Worm (Caenorhabditis elegans): Measurements from ENCODE around the gene nhr-153.

nhr-153 gene

ce11 chrV:12106841-12107240 lies 2.8 kb downstream of the nhr-153 start, which contains the start of gene nhr-136:
nhr-136 (plus strand) TSS chrV:12107141.
- TF ChIP-seq mdl-1 (tag; optimal IDR thresholded peaks at IDR 0.05) (no peak), unc-39 (tag; optimal IDR thresholded peaks at IDR 0.05) (no peak), nhr-77 (tag; optimal IDR thresholded peaks at IDR 0.05) (no peak), egl-5 (tag; optimal IDR thresholded peaks at IDR 0.05) (no peak), fkh-10 (GFP tag; optimal IDR thresholded peaks at IDR 0.05) (no peak), ztf-11 (tag; optimal IDR thresholded peaks at IDR 0.05) (no peak), daf-12 (tag; optimal IDR thresholded peaks at IDR 0.05) (no peak), snpc-4 (tag; optimal IDR thresholded peaks at IDR 0.05) (no peak), mml-1 (tag; optimal IDR thresholded peaks at IDR 0.05) (no peak), eor-1 (tag; optimal IDR thresholded peaks at IDR 0.05) (no peak), unc-62 (GFP tag; optimal IDR thresholded peaks at IDR 0.05) (no peak), nfya-1 (tag; optimal IDR thresholded peaks at IDR 0.05; ENCODE audit: insufficient read depth) (no peak), fkh-2 (tag; optimal IDR thresholded peaks at IDR 0.05) (no peak), R02D3.7 (tag; optimal IDR thresholded peaks at IDR 0.05) (no peak)

ce11 chrV:12111452-12111851 lies 7.4 kb downstream of the nhr-153 start, which contains the start of gene lhpp-1:
lhpp-1 (minus strand) TSS chrV:12111805.
- no peak for TF ChIP-seq nhr-77 (tag; optimal IDR thresholded peaks at IDR 0.05)
- peak; percentile 2 for TF ChIP-seq nhr-25 (tag; optimal IDR thresholded peaks at IDR 0.05)
- TF ChIP-seq lsy-12 (tag; optimal IDR thresholded peaks at IDR 0.05): no peak
- no peak for TF ChIP-seq ceh-28 (tag; optimal IDR thresholded peaks at IDR 0.05)
- peak; percentile 53 for TF ChIP-seq pha-4 (tag; optimal IDR thresholded peaks at IDR 0.05)
- no peak for TF ChIP-seq daf-12 (tag; optimal IDR thresholded peaks at IDR 0.05)
- TF ChIP-seq nhr-23 (tag; optimal IDR thresholded peaks at IDR 0.05): peak; percentile 49
- TF ChIP-seq nhr-237 (tag; optimal IDR thresholded peaks at IDR 0.05): no peak
- TF ChIP-seq eor-1 (tag; optimal IDR thresholded peaks at IDR 0.05): no peak
- TF ChIP-seq lin-15B (tag; optimal IDR thresholded peaks at IDR 0.05): no peak
- TF ChIP-seq elt-2 (tag; optimal IDR thresholded peaks at IDR 0.05): no peak
- TF ChIP-seq fkh-2 (tag; optimal IDR thresholded peaks at IDR 0.05): no peak
- TF ChIP-seq egl-5 (tag; optimal IDR thresholded peaks at IDR 0.05): no peak
- no peak for TF ChIP-seq snpc-4 (tag; optimal IDR thresholded peaks at IDR 0.05)
- no peak for TF ChIP-seq fkh-10 (GFP tag; optimal IDR thresholded peaks at IDR 0.05)
- no peak for TF ChIP-seq skn-1 (tag; optimal IDR thresholded peaks at IDR 0.05)
- no peak for TF ChIP-seq ZK546.5 (tag; optimal IDR thresholded peaks at IDR 0.05)

- TF ChIP-seq zag-1 (tag; optimal IDR thresholded peaks at IDR 0.05): no peak
- TF ChIP-seq snpc-4 (tag; optimal IDR thresholded peaks at IDR 0.05): no peak
- TF ChIP-seq elt-2 (tag; optimal IDR thresholded peaks at IDR 0.05): peak; percentile 57
- no peak for TF ChIP-seq nhr-67 (tag; optimal IDR thresholded peaks at IDR 0.05)
- TF ChIP-seq pqm-1 (tag; optimal IDR thresholded peaks at IDR 0.05): peak; percentile 45
- no peak for TF ChIP-seq nfya-1 (tag; optimal IDR thresholded peaks at IDR 0.05; ENCODE audit: insufficient read depth)
- TF ChIP-seq unc-62 (GFP tag; optimal IDR thresholded peaks at IDR 0.05): no peak
- TF ChIP-seq elt-1 (tag; optimal IDR thresholded peaks at IDR 0.05): no peak
- no peak for TF ChIP-seq unc-39 (tag; optimal IDR thresholded peaks at IDR 0.05)
- TF ChIP-seq fkh-10 (GFP tag; optimal IDR thresholded peaks at IDR 0.05): no peak
- TF ChIP-seq tbx-2 (tag; optimal IDR thresholded peaks at IDR 0.05): no peak
- no peak for TF ChIP-seq nhr-28 (tag; optimal IDR thresholded peaks at IDR 0.05)
- TF ChIP-seq jun-1 (tag; optimal IDR thresholded peaks at IDR 0.05): no peak
- no peak for TF ChIP-seq R02D3.7 (tag; optimal IDR thresholded peaks at IDR 0.05)
- no peak for TF ChIP-seq daf-12 (tag; optimal IDR thresholded peaks at IDR 0.05)
Observed at ce11 chrV:12113726-12114125, 9.7 kb downstream of the nhr-153 start.

- TF ChIP-seq mml-1 (tag; optimal IDR thresholded peaks at IDR 0.05) (no peak), ztf-4 (tag; optimal IDR thresholded peaks at IDR 0.05) (no peak), elt-2 (tag; optimal IDR thresholded peaks at IDR 0.05) (no peak), jun-1 (tag; optimal IDR thresholded peaks at IDR 0.05) (no peak), nhr-77 (tag; optimal IDR thresholded peaks at IDR 0.05) (no peak), lin-15B (tag; optimal IDR thresholded peaks at IDR 0.05) (no peak), nhr-25 (tag; optimal IDR thresholded peaks at IDR 0.05) (no peak), nhr-76 (tag; optimal IDR thresholded peaks at IDR 0.05) (no peak), nhr-43 (tag; optimal IDR thresholded peaks at IDR 0.05; ENCODE audit: poor library complexity, severe bottlenecking) (no peak)
Observed at ce11 chrV:12114693-12115092, 10.7 kb downstream of the nhr-153 start, which contains the start of gene spin-1. spin-1 (plus strand) TSS chrV:12114993.

ce11 chrV:12115150-12115549 lies 11.1 kb downstream of the nhr-153 start:
- no peak for TF ChIP-seq nhr-76 (tag; optimal IDR thresholded peaks at IDR 0.05)
- TF ChIP-seq elt-2 (tag; optimal IDR thresholded peaks at IDR 0.05): peak; percentile 17
- no peak for TF ChIP-seq tbx-2 (tag; optimal IDR thresholded peaks at IDR 0.05)
- no peak for TF ChIP-seq nhr-11 (tag; optimal IDR thresholded peaks at IDR 0.05)
- no peak for TF ChIP-seq fkh-10 (GFP tag; optimal IDR thresholded peaks at IDR 0.05)
- TF ChIP-seq pqm-1 (tag; optimal IDR thresholded peaks at IDR 0.05): peak; percentile 14
